Worm (Caenorhabditis elegans): Measurements from ENCODE around the gene col-156.

Gene col-156

ce11 chrV:11450257-11450656 lies at the start of gene col-156:
Gene col-156 (minus strand): TSS chrV:11450357.
- TF ChIP-seq akir-1 (GFP tag; optimal IDR thresholded peaks at IDR 0.05) (no peak), Y53G8AR.9 (GFP tag; conservative IDR thresholded peaks at IDR 0.05) (no peak)

ce11 chrV:11499786-11500185 lies 49.6 kb upstream of the col-156 start:
- TF ChIP-seq madf-6 (GFP tag; IDR thresholded peaks at IDR 0.05) (no peak), somi-1 (GFP tag; optimal IDR thresholded peaks at IDR 0.05) (peak; percentile 10)

DNA sequence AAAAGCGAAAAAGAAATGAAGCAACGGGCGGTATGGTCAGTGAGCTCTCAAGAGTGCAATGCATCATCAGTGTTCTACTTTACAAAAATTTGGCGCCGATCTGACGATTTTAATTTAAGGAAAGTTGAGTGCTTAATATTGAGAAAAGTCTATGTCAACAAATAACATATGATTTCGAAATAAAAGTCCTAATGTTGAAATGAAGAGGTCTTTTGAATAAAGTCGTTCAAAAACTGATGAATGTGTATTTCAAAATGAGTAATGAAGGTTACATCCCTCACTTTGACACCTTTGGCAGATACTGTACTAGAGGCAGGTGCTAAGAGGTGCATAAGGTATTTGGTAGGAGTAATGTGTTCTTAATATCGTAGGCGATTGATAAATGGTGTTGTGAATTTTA lies 47.3 kb upstream of the col-156 start:
- TF ChIP-seq somi-1 (GFP tag; optimal IDR thresholded peaks at IDR 0.05) = no peak
- TF ChIP-seq sea-2 (GFP tag; IDR thresholded peaks at IDR 0.05) = no peak
- TF ChIP-seq lsl-1 (GFP tag; optimal IDR thresholded peaks at IDR 0.05) = no peak
- TF ChIP-seq D2030.7 (GFP tag; IDR thresholded peaks at IDR 0.05) = no peak
- no peak for TF ChIP-seq C17E4.6 (GFP tag; IDR thresholded peaks at IDR 0.05)
- no peak for TF ChIP-seq F39B2.1 (GFP tag; IDR thresholded peaks at IDR 0.05)
- no peak for TF ChIP-seq hlh-26 (GFP tag; conservative IDR thresholded peaks at IDR 0.05)
- no peak for TF ChIP-seq Y56A3A.18 (GFP tag; IDR thresholded peaks at IDR 0.05)

- TF ChIP-seq gei-17 (GFP tag; optimal IDR thresholded peaks at IDR 0.05) (no peak), rec-8 (tag; optimal IDR thresholded peaks at IDR 0.05) (no peak), unc-130 (GFP tag; optimal IDR thresholded peaks at IDR 0.05) (no peak), nfyb-1 (GFP tag; IDR thresholded peaks at IDR 0.05) (no peak), ceh-91 (GFP tag; IDR thresholded peaks at IDR 0.05) (no peak), F52B5.7 (tag; optimal IDR thresholded peaks at IDR 0.05) (no peak)
These were observed 46.1 kb upstream of the col-156 start, which contains the start of gene htrl-1 for ce11 chrV:11496283-11496682. Gene htrl-1 (minus strand): TSS chrV:11496383.

DNA sequence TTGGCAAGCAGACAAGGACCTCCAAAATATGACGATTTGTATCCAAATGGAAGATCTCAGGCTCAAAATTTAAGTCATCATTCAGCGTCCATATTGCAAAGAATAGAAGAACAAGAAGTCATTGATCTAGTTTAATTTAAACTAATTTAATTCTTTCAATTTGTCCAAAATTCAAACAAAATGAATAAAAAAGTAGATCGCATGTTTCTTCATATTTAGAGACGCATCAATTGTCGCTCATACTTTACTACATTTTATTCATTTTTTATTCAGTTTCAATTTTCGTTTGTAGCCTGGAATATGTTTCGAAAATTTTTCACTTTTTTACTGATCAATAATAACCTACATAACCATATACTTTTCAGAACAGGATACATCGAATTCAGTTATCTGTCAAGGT lies 42.3 kb upstream of the col-156 start, which contains the start of gene T11F9.21:
Gene T11F9.21 (plus strand): TSS at position 301 of the 400 bp plus-strand sequence.
- TF ChIP-seq mcd-1 (GFP tag; IDR thresholded peaks at IDR 0.05) (no peak), C06A6.2 (GFP tag; conservative IDR thresholded peaks at IDR 0.05) (no peak), nhr-120 (GFP tag; IDR thresholded peaks at IDR 0.05) (no peak), F57C9.4 (tag; optimal IDR thresholded peaks at IDR 0.05) (no peak), rec-8 (tag; optimal IDR thresholded peaks at IDR 0.05) (no peak), ama-1 (optimal IDR thresholded peaks at IDR 0.05) (no peak), ama-1 (GFP tag; optimal IDR thresholded peaks at IDR 0.05) (no peak), D2030.7 (GFP tag; IDR thresholded peaks at IDR 0.05) (no peak), aptf-2 (GFP tag; conservative IDR thresholded peaks at IDR 0.05) (no peak), lsl-1 (GFP tag; optimal IDR thresholded peaks at IDR 0.05) (no peak), somi-1 (GFP tag; optimal IDR thresholded peaks at IDR 0.05) (no peak)

DNA sequence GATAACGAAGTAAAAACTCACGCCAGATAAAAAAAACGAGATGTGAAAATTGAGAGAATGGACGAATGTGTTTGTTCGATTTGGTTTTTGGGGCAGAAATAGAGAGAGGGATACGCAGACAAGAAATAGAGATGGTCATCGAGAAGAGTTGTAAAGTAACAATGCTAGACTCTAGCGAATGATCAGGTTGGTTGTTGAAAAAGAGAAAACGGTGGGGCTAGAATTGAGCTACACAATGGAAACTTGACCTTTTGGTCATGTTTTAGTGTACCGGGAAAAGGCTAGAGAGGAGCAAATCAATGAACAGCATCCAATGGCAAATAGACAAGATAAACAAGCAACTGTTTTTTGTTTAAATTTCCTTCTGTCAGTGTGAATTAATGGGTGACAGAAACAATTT lies 40.2 kb upstream of the col-156 start, which contains the start of gene dhs-19:
Gene dhs-19 (minus strand): TSS at position 101 of the 400 bp plus-strand sequence.
- TF ChIP-seq rcor-1 (GFP tag; IDR thresholded peaks at IDR 0.05) = no peak
- TF ChIP-seq nhr-90 (tag; optimal IDR thresholded peaks at IDR 0.05) = no peak
- no peak for TF ChIP-seq pbrm-1 (GFP tag; IDR thresholded peaks at IDR 0.05)
- TF ChIP-seq let-526 (GFP tag; IDR thresholded peaks at IDR 0.05) = no peak
- TF ChIP-seq madf-8 (GFP tag; conservative IDR thresholded peaks at IDR 0.05) = no peak
- no peak for TF ChIP-seq ceh-58 (GFP tag; IDR thresholded peaks at IDR 0.05)
- no peak for TF ChIP-seq snpc-3.4 (tag; optimal IDR thresholded peaks at IDR 0.05)
- TF ChIP-seq nhr-80 (tag; optimal IDR thresholded peaks at IDR 0.05) = no peak
- TF ChIP-seq xnd-1 (tag; optimal IDR thresholded peaks at IDR 0.05) = no peak
- TF ChIP-seq T26A5.8 (tag; optimal IDR thresholded peaks at IDR 0.05) = no peak
- no peak for TF ChIP-seq rpc-1 (optimal IDR thresholded peaks at IDR 0.05)
- no peak for TF ChIP-seq rpc-1 (tag; optimal IDR thresholded peaks at IDR 0.05)
- TF ChIP-seq madf-3 (GFP tag; IDR thresholded peaks at IDR 0.05) = no peak
- TF ChIP-seq ama-1 (optimal IDR thresholded peaks at IDR 0.05) = no peak
- TF ChIP-seq ama-1 (GFP tag; optimal IDR thresholded peaks at IDR 0.05) = no peak
- no peak for TF ChIP-seq lsl-1 (GFP tag; optimal IDR thresholded peaks at IDR 0.05)
- TF ChIP-seq sptf-2 (GFP tag; optimal IDR thresholded peaks at IDR 0.05) = no peak
- TF ChIP-seq ceh-91 (GFP tag; IDR thresholded peaks at IDR 0.05) = no peak
- no peak for TF ChIP-seq chd-7 (tag; optimal IDR thresholded peaks at IDR 0.05)
- no peak for TF ChIP-seq attf-5 (GFP tag; optimal IDR thresholded peaks at IDR 0.05)

All from whole organism, young adult.